Fruit fly (Drosophila melanogaster) whole organism, wandering third instar larva: ENCODE measurements around the gene CG18178.

Experiments used
- Hr78 ChIP-seq: fragments of >200 bp; optimal IDR thresholded peaks from 2 replicates; lab custom pipeline; 2017; ENCODE audit warnings: missing biosample characterization, missing genetic modification characterization
- br ChIP-seq: fragments of 200-800 bp; sonication (Bioruptor generic); optimal IDR thresholded peaks from 2 replicates; lab custom pipeline; 2016; ENCODE audit warnings: missing biosample characterization, missing genetic modification characterization
- dl ChIP-seq, 2 experiments: fragments of 175-275, 200-275 bp in 1 of 2; fragments of 200-275 bp in 1 of 2; sonication (Bioruptor generic); optimal IDR thresholded peaks; lab custom pipeline; 2018; ENCODE audit warnings: mild to moderate bottlenecking in 2 of 2, missing biosample characterization in 2 of 2, missing genetic modification characterization in 2 of 2, moderate library complexity in 2 of 2; ENCODE audit not compliant: partially characterized antibody in 2 of 2, insufficient read depth in 1 of 2
- h ChIP-seq: fragments of 200-800 bp; sonication (Bioruptor generic); optimal IDR thresholded peaks from 3 replicates; lab custom pipeline; 2016; ENCODE audit warnings: missing biosample characterization, mild to moderate bottlenecking, missing genetic modification characterization
- rgr ChIP-seq: fragments of 200-800 bp; sonication (Bioruptor generic); optimal IDR thresholded peaks from 3 replicates; lab custom pipeline; 2016; ENCODE audit warnings: missing biosample characterization, mild to moderate bottlenecking, missing genetic modification characterization
- tai ChIP-seq: sonication (Bioruptor generic); optimal IDR thresholded peaks from 2 replicates; lab custom pipeline; 2016; ENCODE audit warnings: missing biosample characterization, missing genetic modification characterization
- usp ChIP-seq: fragments of >200 bp; optimal IDR thresholded peaks from 2 replicates; lab custom pipeline; 2017; ENCODE audit warnings: missing biosample characterization, missing genetic modification characterization

DNA sequence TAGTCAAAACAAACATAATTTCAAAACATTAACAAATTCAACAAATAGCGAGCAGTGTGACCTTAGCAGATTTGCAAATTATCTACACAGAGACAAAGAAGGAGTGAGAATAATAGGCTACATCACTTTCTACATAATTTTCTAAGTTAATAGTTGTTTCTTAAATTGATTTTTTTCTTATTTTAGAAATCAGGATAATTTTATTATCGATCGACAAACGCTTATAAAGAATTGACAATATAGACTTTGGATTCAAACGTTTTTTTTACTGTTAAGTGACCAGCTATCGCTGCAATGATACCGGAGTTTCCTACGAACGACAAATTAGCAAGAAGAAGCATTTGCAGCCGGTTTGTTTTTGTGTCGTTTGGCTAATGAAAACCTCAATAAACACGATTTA, 4.2 kb upstream of the CG18178 start, which contains the start of the genes nbs and defl:
- TF ChIP-seq Hr78 (GFP tag; lab: Kevin White, UChicago) (no peak), usp (GFP tag; lab: Kevin White, UChicago) (no peak), dl (GFP tag; optimal IDR thresholded peaks at IDR 0.05; lab: Kevin White, UChicago; ENCODE audit: insufficient read depth in 1 of 2, partially characterized antibody in 2 of 2) (no peak), h (GFP tag; lab: Kevin White, UChicago) (no peak), rgr (GFP tag; lab: Kevin White, UChicago) (peak; percentile 80), br (GFP tag; lab: Kevin White, UChicago) (no peak), tai (GFP tag; lab: Kevin White, UChicago) (no peak)
